Fruit fly (Drosophila melanogaster) whole organism, embryonic: ENCODE measurements around the gene plx.

Experiments
- Ada2b ChIP-seq: fragments of 200-800 bp; sonication (Bioruptor generic); IDR thresholded peaks from 2 replicates; pipeline ENCODE4 v1.3.6; 2022; ENCODE audit warnings: missing biosample characterization, missing genetic modification characterization
- Atf-2 ChIP-seq: fragments of 200-800 bp; sonication (Bioruptor generic); optimal IDR thresholded peaks from 2 replicates; lab custom pipeline; 2016; ENCODE audit warnings: missing biosample characterization, missing genetic modification characterization
- Atf3 ChIP-seq: fragments of 200-800 bp; sonication (Bioruptor generic); optimal IDR thresholded peaks from 3 replicates; lab custom pipeline; 2016; ENCODE audit warnings: missing biosample characterization, missing genetic modification characterization
- CG10209 ChIP-seq: fragments of 200-800 bp; sonication (Bioruptor generic); optimal IDR thresholded peaks from 3 replicates; lab custom pipeline; 2017; ENCODE audit warnings: missing biosample characterization, mild to moderate bottlenecking, missing genetic modification characterization, missing genetic modification reagents
- CG10321 ChIP-seq: fragments of 200-800 bp; sonication (Bioruptor generic); IDR thresholded peaks from 2 replicates; pipeline ENCODE4 v1.3.6; 2022; ENCODE audit warnings: missing biosample characterization, missing genetic modification characterization
- CG11398 ChIP-seq: fragments of 200-800 bp; sonication (Bioruptor generic); optimal IDR thresholded peaks from 2 replicates; lab custom pipeline; 2016; ENCODE audit warnings: missing biosample characterization, missing genetic modification characterization
- CG12236 ChIP-seq: fragments of 200-800 bp; sonication (Bioruptor generic); optimal IDR thresholded peaks from 2 replicates; lab custom pipeline; 2016; ENCODE audit warnings: missing biosample characterization, missing genetic modification characterization
- CG12659 ChIP-seq: fragments of 200-800 bp; sonication (Bioruptor generic); optimal IDR thresholded peaks from 3 replicates; lab custom pipeline; 2017; ENCODE audit warnings: mild to moderate bottlenecking, missing biosample characterization, missing genetic modification reagents, missing genetic modification characterization
- CG14050 ChIP-seq: fragments of 200-800 bp; sonication (Bioruptor generic); IDR thresholded peaks from 3 replicates; pipeline ENCODE4 v1.3.6; 2022; ENCODE audit warnings: missing biosample characterization, missing genetic modification characterization
- CG14710 ChIP-seq: fragments of 200-800 bp; sonication (Bioruptor generic); optimal IDR thresholded peaks from 3 replicates; lab custom pipeline; 2019; ENCODE audit warnings: missing biosample characterization, mild to moderate bottlenecking, missing genetic modification characterization, moderate library complexity
- CG15269 ChIP-seq: fragments of 200-800 bp; sonication (Bioruptor generic); optimal IDR thresholded peaks from 2 replicates; lab custom pipeline; 2018; ENCODE audit warnings: missing biosample characterization, mild to moderate bottlenecking, missing genetic modification characterization, moderate library complexity
- CG1603 ChIP-seq: fragments of 200-800 bp; sonication (Bioruptor generic); optimal IDR thresholded peaks from 2 replicates; lab custom pipeline; 2019; ENCODE audit warnings: missing biosample characterization, mild to moderate bottlenecking, missing genetic modification characterization, moderate library complexity
- CG16813 ChIP-seq: fragments of 200-800 bp; sonication (Bioruptor generic); IDR thresholded peaks from 3 replicates; pipeline ENCODE4 v1.3.6; 2022; ENCODE audit warnings: missing biosample characterization, missing genetic modification characterization; ENCODE audit not compliant: partially characterized antibody
- CG17186 ChIP-seq: fragments of 200-800 bp; sonication (Bioruptor generic); optimal IDR thresholded peaks from 3 replicates; lab custom pipeline; 2017; ENCODE audit warnings: missing biosample characterization, missing genetic modification reagents, missing genetic modification characterization
- CG17385 ChIP-seq: fragments of 200-800 bp; sonication (Bioruptor generic); optimal IDR thresholded peaks from 3 replicates; lab custom pipeline; 2018; ENCODE audit warnings: missing biosample characterization, mild to moderate bottlenecking, missing genetic modification characterization
- CG17802 ChIP-seq: fragments of 200-800 bp; sonication (Bioruptor generic); optimal IDR thresholded peaks from 2 replicates; lab custom pipeline; 2018; ENCODE audit warnings: missing biosample characterization, mild to moderate bottlenecking, missing genetic modification characterization, moderate library complexity
- CG30431 ChIP-seq: fragments of 200-800 bp; sonication (Bioruptor generic); optimal IDR thresholded peaks from 2 replicates; lab custom pipeline; 2017; ENCODE audit warnings: missing biosample characterization, missing genetic modification characterization
- CG32772 ChIP-seq: fragments of 200-800 bp; sonication (Bioruptor generic); IDR thresholded peaks from 2 replicates; pipeline ENCODE4 v1.3.6; 2022; ENCODE audit warnings: missing biosample characterization, missing genetic modification characterization
- CG33213 ChIP-seq: fragments of 200-800 bp; sonication (Bioruptor generic); optimal IDR thresholded peaks from 3 replicates; lab custom pipeline; 2016; ENCODE audit warnings: missing biosample characterization, missing genetic modification characterization
- CG42726 ChIP-seq: fragments of 200-800 bp; sonication (Bioruptor generic); IDR thresholded peaks from 2 replicates; pipeline ENCODE4 v1.3.6; 2022; ENCODE audit warnings: missing biosample characterization, missing genetic modification characterization; ENCODE audit not compliant: partially characterized antibody
- CG43689 ChIP-seq: fragments of 200-800 bp; sonication (Bioruptor generic); IDR thresholded peaks from 2 replicates; pipeline ENCODE4 v1.3.6; 2022; ENCODE audit warnings: missing biosample characterization, missing genetic modification characterization
- CG5245 ChIP-seq: fragments of 200-800 bp; sonication (Bioruptor generic); optimal IDR thresholded peaks from 3 replicates; lab custom pipeline; 2016; ENCODE audit warnings: missing biosample characterization, missing genetic modification characterization
- CG6813 ChIP-seq: fragments of 200-800 bp; sonication (Bioruptor generic); optimal IDR thresholded peaks from 2 replicates; lab custom pipeline; 2017; ENCODE audit warnings: missing biosample characterization, missing genetic modification characterization, mild to moderate bottlenecking, moderate library complexity, missing genetic modification reagents
- CG7786 ChIP-seq: fragments of 200-800 bp; sonication (Bioruptor generic); optimal IDR thresholded peaks from 2 replicates; lab custom pipeline; 2016; ENCODE audit warnings: missing biosample characterization, missing genetic modification characterization
- CG9797 ChIP-seq: fragments of 200-800 bp; sonication (Bioruptor generic); optimal IDR thresholded peaks from 3 replicates; lab custom pipeline; 2018; ENCODE audit warnings: missing biosample characterization, mild to moderate bottlenecking, missing genetic modification characterization
- CG9817 ChIP-seq: fragments of 200-800 bp; sonication (Bioruptor generic); optimal IDR thresholded peaks from 2 replicates; lab custom pipeline; 2018; ENCODE audit warnings: missing biosample characterization, mild to moderate bottlenecking, missing genetic modification characterization, moderate library complexity
- Doc3 ChIP-seq: fragments of 200-800 bp; sonication (Bioruptor generic); IDR thresholded peaks from 3 replicates; pipeline ENCODE4 v1.3.6; 2022; ENCODE audit warnings: missing biosample characterization, missing genetic modification characterization; ENCODE audit not compliant: partially characterized antibody
- E2f2 ChIP-seq: fragments of 200-800 bp; sonication (Bioruptor generic); IDR thresholded peaks from 2 replicates; pipeline ENCODE4 v1.3.6; 2022; ENCODE audit warnings: missing biosample characterization, missing genetic modification characterization
- Hmx ChIP-seq: fragments of 200-800 bp; sonication (Bioruptor generic); optimal IDR thresholded peaks from 2 replicates; lab custom pipeline; 2016; ENCODE audit warnings: missing biosample characterization, missing genetic modification characterization
- Hsf ChIP-seq: fragments of 200-800 bp; sonication (Bioruptor generic); optimal IDR thresholded peaks from 3 replicates; lab custom pipeline; 2016; ENCODE audit warnings: missing biosample characterization, missing genetic modification characterization
- MBD-R2 ChIP-seq: fragments of 200-800 bp; sonication (Bioruptor generic); IDR thresholded peaks from 2 replicates; pipeline ENCODE4 v1.3.6; 2022; ENCODE audit warnings: missing biosample characterization, missing genetic modification characterization
- Rx ChIP-seq: fragments of 200-800 bp; sonication (Bioruptor generic); IDR thresholded peaks from 2 replicates; pipeline ENCODE4 v1.3.6; 2022; ENCODE audit warnings: missing biosample characterization, missing genetic modification characterization
- Scr ChIP-seq: fragments of 200-800 bp; sonication (Bioruptor generic); IDR thresholded peaks from 2 replicates; pipeline ENCODE4 v1.3.6; 2022; ENCODE audit warnings: missing biosample characterization, missing genetic modification characterization; ENCODE audit not compliant: partially characterized antibody
- Vsx1 ChIP-seq: fragments of 200-800 bp; sonication (Bioruptor generic); optimal IDR thresholded peaks from 2 replicates; lab custom pipeline; 2017; ENCODE audit warnings: missing biosample characterization, mild to moderate bottlenecking, missing genetic modification characterization, missing genetic modification reagents
- aop ChIP-seq: fragments of 200-800 bp; sonication (Bioruptor generic); IDR thresholded peaks from 2 replicates; pipeline ENCODE4 v1.3.6; 2022; ENCODE audit warnings: missing biosample characterization, missing genetic modification characterization
- bcd ChIP-seq: fragments of 200-800 bp; sonication (Bioruptor generic); optimal IDR thresholded peaks from 2 replicates; lab custom pipeline; 2017; ENCODE audit warnings: missing biosample characterization, mild to moderate bottlenecking, missing genetic modification characterization
- dmrt11E ChIP-seq: fragments of 200-800 bp; sonication (Bioruptor generic); optimal IDR thresholded peaks from 3 replicates; lab custom pipeline; 2018; ENCODE audit warnings: missing biosample characterization, mild to moderate bottlenecking, missing genetic modification characterization, moderate library complexity
- fd64A ChIP-seq: fragments of 200-800 bp; sonication (Bioruptor generic); optimal IDR thresholded peaks from 3 replicates; lab custom pipeline; 2018; ENCODE audit warnings: missing biosample characterization, mild to moderate bottlenecking, missing genetic modification characterization
- jumu ChIP-seq: fragments of 200-800 bp; sonication (Bioruptor generic); optimal IDR thresholded peaks from 3 replicates; lab custom pipeline; 2016; ENCODE audit warnings: missing biosample characterization, missing genetic modification characterization
- ken ChIP-seq: fragments of 200-800 bp; sonication (Bioruptor generic); IDR thresholded peaks from 3 replicates; pipeline ENCODE4 v1.3.6; 2022; ENCODE audit warnings: missing biosample characterization, missing genetic modification characterization
- klu ChIP-seq: fragments of 200-800 bp; sonication (Bioruptor generic); IDR thresholded peaks from 2 replicates; pipeline ENCODE4 v1.3.6; 2022; ENCODE audit warnings: missing biosample characterization, missing genetic modification characterization
- lov ChIP-seq, 2 experiments: fragments of 200-800 bp in 1 of 2; fragments of >200 bp in 1 of 2; sonication (Bioruptor generic) in 1 of 2; IDR thresholded peaks in 1 of 2; optimal IDR thresholded peaks in 1 of 2; 2 replicates in 1 of 2; 3 replicates in 1 of 2; pipeline versions ENCODE4 v1.3.6 to Lab custom; 2017 to 2022; ENCODE audit warnings: missing biosample characterization in 1 of 2, missing genetic modification characterization in 1 of 2
- phol ChIP-seq: fragments of 200-800 bp; sonication (Bioruptor generic); optimal IDR thresholded peaks from 3 replicates; lab custom pipeline; 2018; ENCODE audit warnings: missing biosample characterization, mild to moderate bottlenecking, missing genetic modification characterization, moderate library complexity
- shn ChIP-seq: fragments of 200-800 bp; sonication (Bioruptor generic); optimal IDR thresholded peaks from 3 replicates; lab custom pipeline; 2016; ENCODE audit warnings: missing biosample characterization, missing genetic modification characterization
- sug ChIP-seq: fragments of 200-800 bp; optimal IDR thresholded peaks from 2 replicates; lab custom pipeline; 2019; ENCODE audit warnings: missing biosample characterization, mild to moderate bottlenecking, missing genetic modification characterization, moderate library complexity
- tgo ChIP-seq: fragments of 200-800 bp; sonication (Bioruptor generic); IDR thresholded peaks from 3 replicates; pipeline ENCODE4 v1.3.6; 2022; ENCODE audit warnings: missing biosample characterization, missing genetic modification characterization
- tin ChIP-seq: fragments of 200-800 bp; sonication (Bioruptor generic); optimal IDR thresholded peaks from 3 replicates; lab custom pipeline; 2016; ENCODE audit warnings: missing biosample characterization, missing genetic modification characterization
- vvl ChIP-seq: fragments of 200-800 bp; sonication (Bioruptor generic); IDR thresholded peaks from 2 replicates; pipeline ENCODE4 v1.3.6; 2022; ENCODE audit warnings: missing biosample characterization, missing genetic modification characterization

Gene plx

DNA sequence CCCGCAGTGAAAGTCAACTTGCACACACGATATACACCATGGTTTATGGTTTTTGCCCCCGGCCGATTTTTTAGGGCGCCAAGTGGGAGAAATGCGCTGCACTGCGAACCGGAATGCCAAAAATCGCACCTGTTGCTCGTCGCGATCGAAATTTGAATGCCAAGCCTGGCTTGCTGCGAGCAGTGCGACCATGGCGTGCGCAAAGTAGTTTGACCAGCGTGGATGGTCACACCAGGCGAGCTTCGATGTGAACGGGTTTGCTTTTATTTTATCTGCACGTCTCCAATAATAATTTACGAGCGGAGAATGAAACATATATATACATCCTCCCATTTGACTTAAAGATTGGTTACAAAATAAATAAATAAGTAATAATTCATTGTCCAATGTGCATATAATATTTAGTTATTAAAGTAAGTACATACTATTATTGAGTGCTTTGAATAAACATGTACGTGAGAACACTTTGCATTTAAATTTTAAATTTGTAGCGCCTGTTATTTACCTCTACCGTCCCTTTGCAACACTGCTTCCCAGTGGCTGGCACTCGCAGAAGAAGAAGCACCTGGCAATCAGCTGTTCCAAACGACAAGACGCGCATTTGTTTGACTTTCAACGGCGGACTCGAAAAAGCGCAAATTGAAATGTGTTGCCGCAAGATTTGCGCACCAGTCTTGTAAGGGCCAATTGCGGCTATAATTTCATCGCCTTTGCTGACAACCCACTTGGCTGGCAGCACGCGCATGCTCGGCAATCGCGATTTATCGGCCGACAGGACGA lies at the start of gene plx, which contains the start of gene Rab23 (continued):
- peak; percentile 99 for TF ChIP-seq CG17385 (GFP tag; lab: Kevin White, UChicago)
- TF ChIP-seq CG43689 (GFP tag; lab: Robert Waterston, UW): no peak
- TF ChIP-seq Scr (GFP tag; lab: Robert Waterston, UW): 0 out of 2 replicates have a peak, but pooled peaks have one; percentile 22
- TF ChIP-seq Atf-2 (GFP tag; lab: Kevin White, UChicago): no peak
- no peak for TF ChIP-seq CG12236 (GFP tag; lab: Kevin White, UChicago)
- no peak for TF ChIP-seq jumu (GFP tag; lab: Kevin White, UChicago)
- no peak for TF ChIP-seq Atf3 (GFP tag; lab: Kevin White, UChicago)
- no peak for TF ChIP-seq fd64A (GFP tag; lab: Kevin White, UChicago)
- TF ChIP-seq CG14050 (GFP tag; lab: Robert Waterston, UW): no peak
- TF ChIP-seq klu: no peak
- TF ChIP-seq CG14710 (tag; lab: Kevin White, UChicago): peak; percentile 76
- peak; percentile 51 for TF ChIP-seq phol
- peak; percentile 1 for TF ChIP-seq CG7786 (GFP tag; lab: Kevin White, UChicago)
- peak; percentile 78 for TF ChIP-seq MBD-R2 (GFP tag; lab: Robert Waterston, UW)
- TF ChIP-seq tgo (GFP tag; lab: Robert Waterston, UW): no peak
- TF ChIP-seq E2f2 (GFP tag; lab: Robert Waterston, UW): peak; percentile 99
- TF ChIP-seq CG10321: no peak
- TF ChIP-seq Vsx1 (GFP tag; lab: Kevin White, UChicago): no peak
- TF ChIP-seq CG6813 (GFP tag; lab: Kevin White, UChicago): no peak
- TF ChIP-seq CG17802 (tag; lab: Kevin White, UChicago): peak; percentile 85
- TF ChIP-seq CG9817 (tag; lab: Kevin White, UChicago): no peak
- peak; percentile 27; the same call in 1 of the 2 replicates for TF ChIP-seq CG42726 (GFP tag; lab: Robert Waterston, UW)
- TF ChIP-seq Hsf (GFP tag; lab: Kevin White, UChicago): peak; percentile 32
- TF ChIP-seq shn: peak; percentile 16
- no peak for TF ChIP-seq CG32772 (GFP tag; lab: Robert Waterston, UW)
- no peak for TF ChIP-seq aop (GFP tag; lab: Robert Waterston, UW)
- peak; percentile 67 for TF ChIP-seq CG1603
- TF ChIP-seq dmrt11E (tag; lab: Kevin White, UChicago): peak; percentile 8
- TF ChIP-seq CG33213: peak; percentile 47
- TF ChIP-seq CG9797 (GFP tag; lab: Kevin White, UChicago): peak; percentile 84
- no peak for TF ChIP-seq Hmx (GFP tag; lab: Kevin White, UChicago)
- TF ChIP-seq Rx (GFP tag; lab: Robert Waterston, UW): no peak
- TF ChIP-seq CG10209: no peak
- TF ChIP-seq vvl: peak; percentile 11; the same call in 1 of the 2 replicates
- TF ChIP-seq CG5245 (GFP tag; lab: Kevin White, UChicago): no peak
- no peak for TF ChIP-seq lov (optimal IDR thresholded peaks at IDR 0.05; lab: Kevin White, UChicago)
- no peak for TF ChIP-seq lov (GFP tag; IDR thresholded peaks at IDR 0.05; lab: Robert Waterston, UW)
- TF ChIP-seq CG17186: peak; percentile 58
- peak; percentile 13 for TF ChIP-seq bcd (GFP tag; lab: Kevin White, UChicago)
- TF ChIP-seq CG12659 (GFP tag; lab: Kevin White, UChicago): peak; percentile 63
- TF ChIP-seq CG16813 (GFP tag; lab: Robert Waterston, UW): 0 out of 3 replicates have a peak, but pooled peaks have one; percentile 25
- TF ChIP-seq CG30431 (GFP tag; lab: Kevin White, UChicago): peak; percentile 11
- TF ChIP-seq CG11398 (GFP tag; lab: Kevin White, UChicago): no peak
- TF ChIP-seq tin: peak; percentile 26
- TF ChIP-seq CG15269 (tag; lab: Kevin White, UChicago): no peak
- 0 out of 3 replicates have a peak, but pooled peaks have one; percentile 7 for TF ChIP-seq Doc3
- no peak for TF ChIP-seq Ada2b
- TF ChIP-seq sug (tag; lab: Kevin White, UChicago): no peak
- TF ChIP-seq ken (GFP tag; lab: Robert Waterston, UW): 0 out of 3 replicates have a peak, but pooled peaks have one; percentile 24
